Worm (Caenorhabditis elegans) whole organism, L1 larva: ENCODE data around the gene T19D12.4.

Source experiments
- alr-1 ChIP-seq: fragments of 200-800 bp; sonication (Bioruptor generic); optimal IDR thresholded peaks from 2 replicates; lab custom pipeline; 2018; ENCODE audit warnings: borderline replicate concordance, mild to moderate bottlenecking, missing genetic modification characterization, missing compliant biosample characterization
- ama-1 ChIP-seq: fragments of 150-350 bp; optimal IDR thresholded peaks from 2 replicates; lab custom pipeline; 2014
- blmp-1 ChIP-seq: fragments of 150-350 bp; optimal IDR thresholded peaks from 2 replicates; lab custom pipeline; 2014; ENCODE audit warnings: missing biosample characterization, missing genetic modification characterization
- dpl-1 ChIP-seq, 3 experiments: fragments of 150-350 bp in 2 of 3; sonication (generic microtip) in 1 of 3; optimal IDR thresholded peaks; 2 replicates each; lab custom pipeline; 2014 to 2017; ENCODE audit warnings: missing biosample characterization in 3 of 3, missing genetic modification characterization in 3 of 3, missing genetic modification reagents in 3 of 3
- efl-1 ChIP-seq, 4 experiments: fragments of 150-350 bp; optimal IDR thresholded peaks in 3 of 4; peaks in 1 of 4; 1 replicate in 1 of 4; 2 replicates in 3 of 4; lab custom pipeline; 2014; ENCODE audit warnings: missing biosample characterization in 2 of 4, missing genetic modification characterization in 2 of 4, missing genetic modification reagents in 2 of 4
- elt-2 ChIP-seq: sonication (generic microtip); optimal IDR thresholded peaks from 2 replicates; lab custom pipeline; 2016; ENCODE audit warnings: missing genetic modification characterization, mild to moderate bottlenecking, inconsistent platforms, missing compliant biosample characterization, missing genetic modification reagents
- ets-5 ChIP-seq: fragments of 200-800 bp; sonication (Bioruptor generic); IDR thresholded peaks from 2 replicates; pipeline ENCODE4 v1.3.6; 2022; ENCODE audit warnings: missing genetic modification characterization, missing compliant biosample characterization
- fkh-8 ChIP-seq: sonication (generic microtip); optimal IDR thresholded peaks from 2 replicates; lab custom pipeline; 2016; ENCODE audit warnings: mild to moderate bottlenecking, missing genetic modification characterization, missing compliant biosample characterization
- fos-1 ChIP-seq: fragments of 150-350 bp; optimal IDR thresholded peaks from 2 replicates; lab custom pipeline; 2014; ENCODE audit warnings: missing biosample characterization, missing genetic modification characterization
- grh-1 ChIP-seq: fragments of 200-800 bp; sonication (Bioruptor generic); IDR thresholded peaks from 2 replicates; pipeline ENCODE4 v1.3.6; 2022; ENCODE audit warnings: missing genetic modification reagents, missing genetic modification characterization, missing compliant biosample characterization
- hlh-17 ChIP-seq: fragments of 200-800 bp; sonication (Bioruptor generic); optimal IDR thresholded peaks from 2 replicates; lab custom pipeline; 2018; ENCODE audit warnings: missing genetic modification characterization, mild to moderate bottlenecking, missing compliant biosample characterization, moderate library complexity, borderline replicate concordance
- hlh-4 ChIP-seq: sonication (generic microtip); optimal IDR thresholded peaks from 2 replicates; lab custom pipeline; 2016; ENCODE audit warnings: mild to moderate bottlenecking, missing genetic modification characterization, missing compliant biosample characterization
- hpl-2 ChIP-seq: fragments of 150-350 bp; optimal IDR thresholded peaks from 2 replicates; lab custom pipeline; 2014; ENCODE audit warnings: missing biosample characterization, missing genetic modification reagents, missing genetic modification characterization
- irx-1 ChIP-seq: sonication (generic microtip); optimal IDR thresholded peaks from 2 replicates; lab custom pipeline; 2016; ENCODE audit warnings: missing genetic modification characterization, missing compliant biosample characterization
- isw-1 ChIP-seq: fragments of 200-800 bp; sonication (Bioruptor generic); IDR thresholded peaks from 2 replicates; pipeline ENCODE4 v1.3.6; 2022; ENCODE audit warnings: missing genetic modification characterization, missing compliant biosample characterization
- lin-15B ChIP-seq: fragments of 150-350 bp; sonication (generic microtip); optimal IDR thresholded peaks from 3 replicates; lab custom pipeline; 2014; ENCODE audit warnings: missing biosample characterization, missing genetic modification characterization
- lin-39 ChIP-seq: fragments of 150-350 bp; optimal IDR thresholded peaks from 2 replicates; lab custom pipeline; 2014; ENCODE audit warnings: missing biosample characterization, missing genetic modification reagents, missing genetic modification characterization
- lir-3 ChIP-seq: sonication (generic microtip); optimal IDR thresholded peaks from 2 replicates; lab custom pipeline; 2016; ENCODE audit warnings: mild to moderate bottlenecking, missing genetic modification characterization, moderate library complexity, missing compliant biosample characterization; ENCODE audit not compliant: poor library complexity
- mdl-1 ChIP-seq, 2 experiments: fragments of 150-350 bp; optimal IDR thresholded peaks; 2 replicates each; lab custom pipeline; 2014 to 2017; ENCODE audit warnings: missing biosample characterization in 2 of 2, missing genetic modification characterization in 2 of 2, inconsistent platforms in 1 of 2
- mef-2 ChIP-seq: fragments of 150-350 bp; optimal IDR thresholded peaks from 2 replicates; lab custom pipeline; 2014; ENCODE audit warnings: missing biosample characterization, missing genetic modification characterization
- nhr-237 ChIP-seq: fragments of 150-350 bp; optimal IDR thresholded peaks from 2 replicates; lab custom pipeline; 2014; ENCODE audit warnings: missing biosample characterization, missing genetic modification characterization
- nhr-28 ChIP-seq: fragments of 150-350 bp; optimal IDR thresholded peaks from 2 replicates; lab custom pipeline; 2014; ENCODE audit warnings: missing biosample characterization, missing genetic modification characterization
- nhr-47 ChIP-seq: sonication (generic microtip); optimal IDR thresholded peaks from 2 replicates; lab custom pipeline; 2016; ENCODE audit warnings: mild to moderate bottlenecking, missing genetic modification characterization, moderate library complexity, missing compliant biosample characterization
- nhr-71 ChIP-seq: sonication (generic microtip); optimal IDR thresholded peaks from 2 replicates; lab custom pipeline; 2016; ENCODE audit warnings: mild to moderate bottlenecking, missing genetic modification characterization, moderate library complexity, missing compliant biosample characterization
- nhr-76 ChIP-seq: sonication (generic microtip); optimal IDR thresholded peaks from 2 replicates; lab custom pipeline; 2017; ENCODE audit warnings: missing biosample characterization, missing genetic modification characterization
- nhr-77 ChIP-seq: fragments of 150-350 bp; optimal IDR thresholded peaks from 2 replicates; lab custom pipeline; 2014; ENCODE audit warnings: missing biosample characterization, missing genetic modification characterization
- pax-3 ChIP-seq: fragments of 200-800 bp; sonication (Bioruptor generic); optimal IDR thresholded peaks from 2 replicates; lab custom pipeline; 2018; ENCODE audit warnings: mild to moderate bottlenecking, missing genetic modification characterization, moderate library complexity, missing compliant biosample characterization
- sptf-1 ChIP-seq: fragments of 150-350 bp; optimal IDR thresholded peaks from 2 replicates; lab custom pipeline; 2014; ENCODE audit warnings: missing biosample characterization, missing genetic modification characterization
- sup-37 ChIP-seq: fragments of 200-800 bp; sonication (Bioruptor generic); optimal IDR thresholded peaks from 2 replicates; lab custom pipeline; 2018; ENCODE audit warnings: mild to moderate bottlenecking, missing genetic modification characterization, missing compliant biosample characterization
- swsn-7 ChIP-seq: sonication (generic microtip); optimal IDR thresholded peaks from 2 replicates; lab custom pipeline; 2016; ENCODE audit warnings: missing genetic modification characterization, missing compliant biosample characterization
- tlp-1 ChIP-seq: fragments of 150-350 bp; optimal IDR thresholded peaks from 2 replicates; lab custom pipeline; 2014; ENCODE audit warnings: missing biosample characterization, missing genetic modification characterization
- unc-62 ChIP-seq: fragments of 150-350 bp; optimal IDR thresholded peaks from 2 replicates; lab custom pipeline; 2014; ENCODE audit warnings: missing biosample characterization, missing genetic modification reagents, missing genetic modification characterization
- ztf-11 ChIP-seq, 2 experiments: sonication (generic microtip); optimal IDR thresholded peaks; 2 replicates each; lab custom pipeline; 2016 to 2017; ENCODE audit warnings: missing genetic modification characterization in 2 of 2, missing biosample characterization in 1 of 2, missing compliant biosample characterization in 1 of 2

The T19D12.4 gene

ce11 chrII:6661211-6661610 lies 30.3 kb downstream of the T19D12.4 start, which contains the start of gene T19D12.2:
TSS of gene T19D12.2 (plus strand) at chrII:6661335.
- TF ChIP-seq tlp-1 (tag; lab: Kevin White, UChicago) = peak; percentile 4
- TF ChIP-seq elt-2 (tag; lab: Kevin White, UChicago) = peak; percentile 39
- TF ChIP-seq ets-5 (GFP tag; lab: Robert Waterston, UW) = no peak
- TF ChIP-seq nhr-77 (tag; lab: Kevin White, UChicago) = no peak
- TF ChIP-seq hpl-2 = no peak

- TF ChIP-seq dpl-1 (GFP tag; optimal IDR thresholded peaks at IDR 0.05; lab: Kevin White, UChicago) (no peak), isw-1 (GFP tag; lab: Robert Waterston, UW) (no peak), ama-1 (lab: Kevin White, UChicago) (no peak), hlh-17 (GFP tag; lab: Kevin White, UChicago) (no peak), sup-37 (no peak), hpl-2 (no peak), sptf-1 (tag; lab: Kevin White, UChicago) (no peak), pax-3 (tag; lab: Kevin White, UChicago) (no peak), irx-1 (no peak), lin-15B (tag; lab: Kevin White, UChicago) (no peak), lir-3 (tag; lab: Kevin White, UChicago) (no peak), lin-39 (tag; lab: Kevin White, UChicago) (no peak), ztf-11 (tag; optimal IDR thresholded peaks at IDR 0.05; lab: Kevin White, UChicago) (no peak)
These were observed 32.9 kb downstream of the T19D12.4 start for ce11 chrII:6663799-6664198.

ce11 chrII:6665908-6666307 lies 35.0 kb downstream of the T19D12.4 start:
- TF ChIP-seq nhr-76 (tag; lab: Kevin White, UChicago) (no peak), elt-2 (tag; lab: Kevin White, UChicago) (peak; percentile 64)

- TF ChIP-seq fos-1 (tag; lab: Kevin White, UChicago) (no peak), ama-1 (lab: Kevin White, UChicago) (no peak), pax-3 (tag; lab: Kevin White, UChicago) (no peak), blmp-1 (tag; lab: Kevin White, UChicago) (no peak), nhr-71 (tag; lab: Kevin White, UChicago) (no peak), swsn-7 (tag; lab: Kevin White, UChicago) (no peak), unc-62 (GFP tag; lab: Kevin White, UChicago) (no peak), mdl-1 (tag; optimal IDR thresholded peaks at IDR 0.05; lab: Kevin White, UChicago) (no peak), hpl-2 (no peak), nhr-47 (tag; lab: Kevin White, UChicago) (no peak), hlh-4 (tag; lab: Kevin White, UChicago) (no peak), sup-37 (no peak), nhr-28 (tag; lab: Kevin White, UChicago) (no peak), alr-1 (no peak), nhr-237 (tag; lab: Kevin White, UChicago) (no peak), isw-1 (GFP tag; lab: Robert Waterston, UW) (no peak), mef-2 (tag; lab: Kevin White, UChicago) (no peak), fkh-8 (tag; lab: Kevin White, UChicago) (no peak)
These were observed 35.7 kb downstream of the T19D12.4 start, which contains the start of gene T19D12.1 for ce11 chrII:6666598-6666997. TSS of gene T19D12.1 (plus strand) at chrII:6666898.

ce11 chrII:6667534-6667933 lies 36.6 kb downstream of the T19D12.4 start:
- TF ChIP-seq alr-1 (no peak), efl-1 (optimal IDR thresholded peaks at IDR 0.05; lab: Kevin White, UChicago) (no peak), efl-1 (GFP tag; optimal IDR thresholded peaks at IDR 0.05 in 1 of 2; lab: Kevin White, UChicago) (peak in 1 of 2 experiments; percentile 20), grh-1 (no peak)
- TF ChIP-seq, all 84 proteins: peak for 1
